Worm (Caenorhabditis elegans) whole organism, L1 larva: ENCODE measurements around the gene T25E4.2.
A peak's percentile ranks its signal among the peaks of the same experiment; 100 is the strongest.

Experiments
- elt-2 ChIP-seq: sonication (generic microtip); optimal IDR thresholded peaks from 2 replicates; lab custom pipeline; 2016; ENCODE audit warnings: missing genetic modification characterization, mild to moderate bottlenecking, inconsistent platforms, missing compliant biosample characterization, missing genetic modification reagents
- nhr-237 ChIP-seq: fragments of 150-350 bp; optimal IDR thresholded peaks from 2 replicates; lab custom pipeline; 2014; ENCODE audit warnings: missing biosample characterization, missing genetic modification characterization
- nhr-28 ChIP-seq: fragments of 150-350 bp; optimal IDR thresholded peaks from 2 replicates; lab custom pipeline; 2014; ENCODE audit warnings: missing biosample characterization, missing genetic modification characterization
- pqm-1 ChIP-seq: sonication (generic microtip); optimal IDR thresholded peaks from 3 replicates; lab custom pipeline; 2017; ENCODE audit warnings: missing biosample characterization, missing genetic modification characterization
- unc-62 ChIP-seq: fragments of 150-350 bp; optimal IDR thresholded peaks from 2 replicates; lab custom pipeline; 2014; ENCODE audit warnings: missing biosample characterization, missing genetic modification reagents, missing genetic modification characterization

ce11 chrII:5574925-5575324 lies 7.3 kb downstream of the T25E4.2 start:
- TF ChIP-seq nhr-28 (tag; lab: Kevin White, UChicago) = no peak
- no peak for TF ChIP-seq unc-62
- no peak for TF ChIP-seq nhr-237 (tag; lab: Kevin White, UChicago)
- peak; percentile 11 for TF ChIP-seq elt-2 (tag; lab: Kevin White, UChicago)
- no peak for TF ChIP-seq pqm-1
